Fruit fly (Drosophila melanogaster) whole organism, embryonic: Measurements from ENCODE around the gene drn.

Experiments
- Ada2b ChIP-seq: fragments of 200-800 bp; sonication (Bioruptor generic); IDR thresholded peaks from 2 replicates; pipeline ENCODE4 v1.3.6; 2022; ENCODE audit warnings: missing biosample characterization, missing genetic modification characterization
- Atf-2 ChIP-seq: fragments of 200-800 bp; sonication (Bioruptor generic); optimal IDR thresholded peaks from 2 replicates; lab custom pipeline; 2016; ENCODE audit warnings: missing biosample characterization, missing genetic modification characterization
- CG10147 ChIP-seq: fragments of 200-800 bp; sonication (Bioruptor generic); optimal IDR thresholded peaks from 2 replicates; lab custom pipeline; 2019; ENCODE audit warnings: missing biosample characterization, mild to moderate bottlenecking, missing genetic modification characterization, moderate library complexity
- CG11398 ChIP-seq: fragments of 200-800 bp; sonication (Bioruptor generic); optimal IDR thresholded peaks from 2 replicates; lab custom pipeline; 2016; ENCODE audit warnings: missing biosample characterization, missing genetic modification characterization
- CG11456 ChIP-seq: fragments of 200-800 bp; sonication (Bioruptor generic); IDR thresholded peaks from 3 replicates; pipeline ENCODE4 v1.3.6; 2022; ENCODE audit warnings: missing biosample characterization, missing genetic modification characterization
- CG1233 ChIP-seq: fragments of 200-800 bp; sonication (Bioruptor generic); optimal IDR thresholded peaks from 4 replicates; lab custom pipeline; 2018; ENCODE audit warnings: missing biosample characterization, mild to moderate bottlenecking, missing genetic modification characterization
- CG15696 ChIP-seq: fragments of 200-800 bp; sonication (Bioruptor generic); optimal IDR thresholded peaks from 2 replicates; lab custom pipeline; 2019; ENCODE audit warnings: missing biosample characterization, mild to moderate bottlenecking, missing genetic modification characterization, moderate library complexity
- CG16779 ChIP-seq: fragments of 200-800 bp; sonication (Bioruptor generic); IDR thresholded peaks from 2 replicates; pipeline ENCODE4 v1.3.6; 2022; ENCODE audit warnings: missing biosample characterization, missing genetic modification characterization
- CG18262 ChIP-seq: fragments of 200-800 bp; optimal IDR thresholded peaks from 3 replicates; lab custom pipeline; 2019; ENCODE audit warnings: missing biosample characterization, mild to moderate bottlenecking, missing genetic modification characterization, moderate library complexity
- CG18476 ChIP-seq: fragments of 200-800 bp; sonication (Bioruptor generic); optimal IDR thresholded peaks from 2 replicates; lab custom pipeline; 2016; ENCODE audit warnings: missing biosample characterization, mild to moderate bottlenecking, missing genetic modification characterization
- CG18764 ChIP-seq: fragments of 200-800 bp; sonication (Bioruptor generic); optimal IDR thresholded peaks from 3 replicates; lab custom pipeline; 2016; ENCODE audit warnings: missing biosample characterization, missing genetic modification characterization
- CG2889 ChIP-seq: fragments of 200-800 bp; sonication (Bioruptor generic); IDR thresholded peaks from 3 replicates; pipeline ENCODE4 v1.3.6; 2022; ENCODE audit warnings: missing biosample characterization, missing genetic modification characterization
- CG32767 ChIP-seq: fragments of 200-800 bp; sonication (Bioruptor generic); IDR thresholded peaks from 2 replicates; pipeline ENCODE4 v1.3.6; 2022; ENCODE audit warnings: missing biosample characterization, missing genetic modification characterization
- CG33213 ChIP-seq: fragments of 200-800 bp; sonication (Bioruptor generic); optimal IDR thresholded peaks from 3 replicates; lab custom pipeline; 2016; ENCODE audit warnings: missing biosample characterization, missing genetic modification characterization
- CG3838 ChIP-seq: fragments of 200-800 bp; sonication (Bioruptor generic); optimal IDR thresholded peaks from 3 replicates; lab custom pipeline; 2016; ENCODE audit warnings: missing biosample characterization, missing genetic modification characterization
- CG5180 ChIP-seq: fragments of 200-800 bp; sonication (Bioruptor generic); optimal IDR thresholded peaks from 3 replicates; lab custom pipeline; 2017; ENCODE audit warnings: missing biosample characterization, missing genetic modification characterization, mild to moderate bottlenecking, moderate library complexity, missing genetic modification reagents
- CG7357 ChIP-seq: fragments of 200-800 bp; sonication (Bioruptor generic); IDR thresholded peaks from 3 replicates; pipeline ENCODE4 v1.3.6; 2022; ENCODE audit warnings: missing biosample characterization, missing genetic modification characterization
- CG7786 ChIP-seq: fragments of 200-800 bp; sonication (Bioruptor generic); optimal IDR thresholded peaks from 2 replicates; lab custom pipeline; 2016; ENCODE audit warnings: missing biosample characterization, missing genetic modification characterization
- CG9609 ChIP-seq: fragments of 200-800 bp; sonication (Bioruptor generic); optimal IDR thresholded peaks from 3 replicates; lab custom pipeline; 2016; ENCODE audit warnings: missing biosample characterization, missing genetic modification characterization
- CG9797 ChIP-seq: fragments of 200-800 bp; sonication (Bioruptor generic); optimal IDR thresholded peaks from 3 replicates; lab custom pipeline; 2018; ENCODE audit warnings: missing biosample characterization, mild to moderate bottlenecking, missing genetic modification characterization
- CkIIα-i1 ChIP-seq: fragments of 200-800 bp; sonication (Bioruptor generic); IDR thresholded peaks from 2 replicates; pipeline ENCODE4 v1.3.6; 2022; ENCODE audit warnings: missing biosample characterization, missing genetic modification characterization
- D19A ChIP-seq: fragments of 200-800 bp; optimal IDR thresholded peaks from 3 replicates; lab custom pipeline; 2019; ENCODE audit warnings: missing biosample characterization, mild to moderate bottlenecking, missing genetic modification characterization, moderate library complexity
- Dfd ChIP-seq, 2 experiments: fragments of >200 bp; optimal IDR thresholded peaks; 2 replicates each; lab custom pipeline; 2017; ENCODE audit warnings: missing biosample characterization in 2 of 2, missing genetic modification characterization in 2 of 2
- Fer3 ChIP-seq: fragments of 200-800 bp; sonication (Bioruptor generic); optimal IDR thresholded peaks from 2 replicates; lab custom pipeline; 2018; ENCODE audit warnings: missing biosample characterization, mild to moderate bottlenecking, missing genetic modification characterization, moderate library complexity
- Hand ChIP-seq: fragments of 200-800 bp; sonication (Bioruptor generic); optimal IDR thresholded peaks from 2 replicates; lab custom pipeline; 2017; ENCODE audit warnings: mild to moderate bottlenecking, missing biosample characterization, missing genetic modification reagents, missing genetic modification characterization
- Hr78 ChIP-seq, 2 experiments: fragments of 200-800 bp in 1 of 2; fragments of >200 bp in 1 of 2; sonication (Bioruptor generic) in 1 of 2; optimal IDR thresholded peaks; 2 replicates each; lab custom pipeline; 2017 to 2019; ENCODE audit warnings: missing biosample characterization in 2 of 2, missing genetic modification characterization in 2 of 2, mild to moderate bottlenecking in 1 of 2, moderate library complexity in 1 of 2
- MBD-R2 ChIP-seq: fragments of 200-800 bp; sonication (Bioruptor generic); IDR thresholded peaks from 2 replicates; pipeline ENCODE4 v1.3.6; 2022; ENCODE audit warnings: missing biosample characterization, missing genetic modification characterization
- NC2α ChIP-seq: fragments of 200-800 bp; sonication (Bioruptor generic); optimal IDR thresholded peaks from 2 replicates; lab custom pipeline; 2016; ENCODE audit warnings: missing biosample characterization, missing genetic modification characterization
- Optix ChIP-seq: fragments of 200-800 bp; sonication (Bioruptor generic); IDR thresholded peaks from 3 replicates; pipeline ENCODE4 v1.3.6; 2022; ENCODE audit warnings: missing biosample characterization, missing genetic modification characterization
- Sin3A ChIP-seq: fragments of >200 bp; optimal IDR thresholded peaks from 2 replicates; lab custom pipeline; 2018
- Six4 ChIP-seq: fragments of 200-800 bp; sonication (Bioruptor generic); optimal IDR thresholded peaks from 2 replicates; lab custom pipeline; 2016; ENCODE audit warnings: missing biosample characterization, missing genetic modification characterization
- Sox100B ChIP-seq: fragments of 200-800 bp; sonication (Bioruptor generic); optimal IDR thresholded peaks from 3 replicates; lab custom pipeline; 2018; ENCODE audit warnings: missing biosample characterization, mild to moderate bottlenecking, missing genetic modification characterization
- Trl ChIP-seq, 3 experiments: fragments of >200 bp in 2 of 3; fragments of 200-800 bp in 1 of 3; sonication (Bioruptor generic) in 1 of 3; optimal IDR thresholded peaks; 2 replicates in 1 of 3; 3 replicates in 2 of 3; lab custom pipeline; 2016 to 2017; ENCODE audit warnings: missing biosample characterization in 1 of 3, missing genetic modification characterization in 1 of 3
- ems ChIP-seq: fragments of 200-800 bp; sonication (Bioruptor generic); optimal IDR thresholded peaks from 3 replicates; lab custom pipeline; 2016; ENCODE audit warnings: missing biosample characterization, missing genetic modification characterization
- fru ChIP-seq: fragments of >200 bp; optimal IDR thresholded peaks from 2 replicates; lab custom pipeline; 2017
- gcm ChIP-seq: fragments of 200-800 bp; sonication (Bioruptor generic); optimal IDR thresholded peaks from 2 replicates; lab custom pipeline; 2019; ENCODE audit warnings: missing biosample characterization, mild to moderate bottlenecking, missing genetic modification characterization, moderate library complexity
- gem ChIP-seq: fragments of 200-800 bp; sonication (Bioruptor generic); optimal IDR thresholded peaks from 2 replicates; lab custom pipeline; 2019; ENCODE audit warnings: missing biosample characterization, mild to moderate bottlenecking, missing genetic modification characterization, moderate library complexity
- kay ChIP-seq: fragments of 200-800 bp; sonication (Bioruptor generic); optimal IDR thresholded peaks from 2 replicates; lab custom pipeline; 2016; ENCODE audit warnings: missing biosample characterization, missing genetic modification characterization
- lab ChIP-seq: fragments of 200-800 bp; sonication (Bioruptor generic); optimal IDR thresholded peaks from 3 replicates; lab custom pipeline; 2017; ENCODE audit warnings: missing biosample characterization, missing genetic modification characterization, mild to moderate bottlenecking, moderate library complexity, missing genetic modification reagents
- nerfin-1 ChIP-seq: fragments of 200-800 bp; sonication (Bioruptor generic); optimal IDR thresholded peaks from 3 replicates; lab custom pipeline; 2019; ENCODE audit warnings: missing biosample characterization, mild to moderate bottlenecking, missing genetic modification characterization, moderate library complexity
- org-1 ChIP-seq: fragments of 200-800 bp; sonication (Bioruptor generic); optimal IDR thresholded peaks from 2 replicates; lab custom pipeline; 2017; ENCODE audit warnings: missing biosample characterization, missing genetic modification characterization
- pfk ChIP-seq: fragments of 200-800 bp; sonication (Bioruptor generic); optimal IDR thresholded peaks from 2 replicates; lab custom pipeline; 2018; ENCODE audit warnings: missing biosample characterization, mild to moderate bottlenecking, missing genetic modification characterization, moderate library complexity
- row ChIP-seq: fragments of 200-800 bp; sonication (Bioruptor generic); IDR thresholded peaks from 3 replicates; pipeline ENCODE4 v1.3.6; 2022; ENCODE audit warnings: missing biosample characterization, missing genetic modification characterization
- salm ChIP-seq: fragments of 200-800 bp; sonication (Bioruptor generic); optimal IDR thresholded peaks from 2 replicates; lab custom pipeline; 2018; ENCODE audit warnings: missing biosample characterization, mild to moderate bottlenecking, missing genetic modification characterization
- sr ChIP-seq: fragments of 200-800 bp; sonication (Bioruptor generic); IDR thresholded peaks from 3 replicates; pipeline ENCODE4 v1.3.6; 2022; ENCODE audit warnings: missing biosample characterization, missing genetic modification characterization
- tin ChIP-seq: fragments of 200-800 bp; sonication (Bioruptor generic); optimal IDR thresholded peaks from 3 replicates; lab custom pipeline; 2016; ENCODE audit warnings: missing biosample characterization, missing genetic modification characterization
- tna ChIP-seq: fragments of 200-800 bp; sonication (Bioruptor generic); IDR thresholded peaks from 2 replicates; pipeline ENCODE4 v1.3.6; 2022; ENCODE audit warnings: missing biosample characterization, missing genetic modification characterization; ENCODE audit not compliant: partially characterized antibody
- toy ChIP-seq: fragments of 200-800 bp; sonication (Bioruptor generic); IDR thresholded peaks from 2 replicates; pipeline ENCODE4 v1.3.6; 2022; ENCODE audit warnings: missing biosample characterization, missing genetic modification characterization
- vfl ChIP-seq: fragments of 200-800 bp; sonication (Bioruptor generic); optimal IDR thresholded peaks from 2 replicates; lab custom pipeline; 2016; ENCODE audit warnings: missing biosample characterization, missing genetic modification characterization

drn gene

dm6 chr3R:9341189-9342012, 1.4 kb downstream of the drn start (continued):
- TF ChIP-seq Fer3 (tag; lab: Kevin White, UChicago) (peak; percentile 80), kay (GFP tag; lab: Kevin White, UChicago) (peak; percentile 66), vfl (GFP tag; lab: Kevin White, UChicago) (peak; percentile 73), CG2889 (GFP tag; lab: Robert Waterston, UW) (no peak), CG10147 (GFP tag; lab: Kevin White, UChicago) (peak; percentile 89), gcm (GFP tag; lab: Kevin White, UChicago) (peak; percentile 81), CG18262 (tag; lab: Kevin White, UChicago) (peak; percentile 82), CG11398 (GFP tag; lab: Kevin White, UChicago) (no peak), CG18476 (GFP tag; lab: Kevin White, UChicago) (peak; percentile 75), CG7357 (GFP tag; lab: Robert Waterston, UW) (peak; percentile 43; the same call in 1 of the 3 replicates), sr (GFP tag; lab: Robert Waterston, UW) (no peak), Hr78 (GFP tag; optimal IDR thresholded peaks at IDR 0.05; lab: Kevin White, UChicago) (peak in 1 of 2 experiments; percentile 63), Atf-2 (GFP tag; lab: Kevin White, UChicago) (peak; percentile 56), CG33213 (GFP tag; lab: Kevin White, UChicago) (peak; percentile 53), Hand (peak; percentile 68), CG1233 (GFP tag; lab: Kevin White, UChicago) (peak; percentile 76), CG9797 (GFP tag; lab: Kevin White, UChicago) (peak; percentile 13), Optix (GFP tag; lab: Robert Waterston, UW) (no peak), NC2α (peak; percentile 61), CG9609 (GFP tag; lab: Kevin White, UChicago) (peak; percentile 11), tna (GFP tag; lab: Robert Waterston, UW) (peak; percentile 68), org-1 (GFP tag; lab: Kevin White, UChicago) (peak; percentile 75), nerfin-1 (tag; lab: Kevin White, UChicago) (peak; percentile 75), MBD-R2 (GFP tag; lab: Robert Waterston, UW) (peak; percentile 52; the same call in 1 of the 2 replicates), CG7786 (GFP tag; lab: Kevin White, UChicago) (peak; percentile 22), pfk (GFP tag; lab: Kevin White, UChicago) (peak; percentile 41), tin (peak; percentile 71), Trl (optimal IDR thresholded peaks at IDR 0.05; lab: Kevin White, UChicago) (peak; percentile 4 to 69), Trl (GFP tag; optimal IDR thresholded peaks at IDR 0.05; lab: Kevin White, UChicago) (peak; percentile 32), Dfd (GFP tag; optimal IDR thresholded peaks at IDR 0.05; lab: Kevin White, UChicago) (no peak), Six4 (GFP tag; lab: Kevin White, UChicago) (peak; percentile 63), gem (tag; lab: Kevin White, UChicago) (peak; percentile 90), toy (no peak), CG5180 (GFP tag; lab: Kevin White, UChicago) (peak; percentile 48), CG3838 (GFP tag; lab: Kevin White, UChicago) (peak; percentile 34), ems (GFP tag; lab: Kevin White, UChicago) (peak; percentile 63), Ada2b (peak; percentile 60), CG18764 (GFP tag; lab: Kevin White, UChicago) (peak; percentile 31), D19A (tag; lab: Kevin White, UChicago) (peak; percentile 68), Sox100B (GFP tag; lab: Kevin White, UChicago) (peak; percentile 80), CG11456 (GFP tag; lab: Robert Waterston, UW) (peak; percentile 71; the same call in 2 of the 3 replicates), Sin3A (lab: Kevin White, UChicago) (no peak), CG16779 (GFP tag; lab: Robert Waterston, UW) (0 out of 2 replicates have a peak, but pooled peaks have one; percentile 41), row (GFP tag; lab: Robert Waterston, UW) (peak; percentile 98), CG15696 (tag; lab: Kevin White, UChicago) (peak; percentile 72), CkIIα-i1 (GFP tag; lab: Robert Waterston, UW) (no peak), CG32767 (GFP tag; lab: Robert Waterston, UW) (peak; percentile 64), lab (GFP tag; lab: Kevin White, UChicago) (peak; percentile 88), salm (tag; lab: Kevin White, UChicago) (peak; percentile 29), fru (lab: Kevin White, UChicago) (no peak)
